Worm (Caenorhabditis elegans) whole organism, young adult: ENCODE results near the gene sul-1.

ENCODE experiments used
- lsy-27 ChIP-seq: sonication (generic microtip); optimal IDR thresholded peaks from 2 replicates; lab custom pipeline; 2017; ENCODE audit warnings: missing genetic modification characterization, mild to moderate bottlenecking, missing compliant biosample characterization, antibody characterized with exemption, missing genotype, borderline replicate concordance; ENCODE audit not compliant: insufficient read depth
- madf-3 ChIP-seq: fragments of 200-800 bp; sonication (Bioruptor generic); IDR thresholded peaks from 2 replicates; pipeline ENCODE4 v1.3.6; 2022; ENCODE audit warnings: missing genetic modification reagents, missing genetic modification characterization, missing compliant biosample characterization
- rcor-1 ChIP-seq: fragments of 200-800 bp; sonication (Bioruptor generic); IDR thresholded peaks from 2 replicates; pipeline ENCODE4 v1.3.6; 2022; ENCODE audit warnings: missing genetic modification reagents, missing genetic modification characterization, missing compliant biosample characterization
- tbp1 ChIP-seq: fragments of 200-800 bp; sonication (Bioruptor generic); optimal IDR thresholded peaks from 2 replicates; lab custom pipeline; 2018; ENCODE audit warnings: mild to moderate bottlenecking, missing genetic modification characterization, missing compliant biosample characterization
- unc-62 ChIP-seq: fragments of 150-350 bp; optimal IDR thresholded peaks from 2 replicates; lab custom pipeline; 2014; ENCODE audit warnings: missing biosample characterization, missing genetic modification reagents, missing genetic modification characterization
- ztf-26 ChIP-seq: sonication (generic microtip); optimal IDR thresholded peaks from 2 replicates; lab custom pipeline; 2017; ENCODE audit warnings: missing genetic modification characterization, missing compliant biosample characterization

ce11 chrX:3316830-3317229 lies 46.1 kb upstream of the sul-1 start:
- no peak for TF ChIP-seq unc-62 (GFP tag; lab: Kevin White, UChicago)
- TF ChIP-seq rcor-1 = no peak
- no peak for TF ChIP-seq lsy-27 (tag; lab: Kevin White, UChicago)
- no peak for TF ChIP-seq tbp1 (GFP tag; lab: Kevin White, UChicago)
- TF ChIP-seq madf-3 (GFP tag; lab: Robert Waterston, UW) = no peak
- TF ChIP-seq ztf-26 (tag; lab: Kevin White, UChicago) = no peak
